Fruit fly (Drosophila melanogaster) whole organism, embryonic: ENCODE results near the gene pyd.
A peak's percentile ranks its signal among the peaks of the same experiment; 100 is the strongest.

Experiments
- Abd-B ChIP-seq: fragments of 200-800 bp; sonication (Bioruptor generic); optimal IDR thresholded peaks from 2 replicates; lab custom pipeline; 2018; ENCODE audit warnings: missing biosample characterization, mild to moderate bottlenecking, missing genetic modification characterization, moderate library complexity
- Atf3 ChIP-seq: fragments of 200-800 bp; sonication (Bioruptor generic); optimal IDR thresholded peaks from 3 replicates; lab custom pipeline; 2016; ENCODE audit warnings: missing biosample characterization, missing genetic modification characterization
- CG10462 ChIP-seq: fragments of 200-800 bp; sonication (Bioruptor generic); optimal IDR thresholded peaks from 2 replicates; lab custom pipeline; 2016; ENCODE audit warnings: missing biosample characterization, missing genetic modification characterization
- CG11456 ChIP-seq: fragments of 200-800 bp; sonication (Bioruptor generic); IDR thresholded peaks from 3 replicates; pipeline ENCODE4 v1.3.6; 2022; ENCODE audit warnings: missing biosample characterization, missing genetic modification characterization
- CG11695 ChIP-seq: fragments of 200-800 bp; sonication (Bioruptor generic); IDR thresholded peaks from 3 replicates; pipeline ENCODE4 v1.3.6; 2022; ENCODE audit warnings: missing biosample characterization, missing genetic modification characterization
- CG1233 ChIP-seq: fragments of 200-800 bp; sonication (Bioruptor generic); optimal IDR thresholded peaks from 4 replicates; lab custom pipeline; 2018; ENCODE audit warnings: missing biosample characterization, mild to moderate bottlenecking, missing genetic modification characterization
- CG13123 ChIP-seq: fragments of 200-800 bp; sonication (Bioruptor generic); optimal IDR thresholded peaks from 2 replicates; lab custom pipeline; 2016; ENCODE audit warnings: missing biosample characterization, missing genetic modification characterization
- CG15011 ChIP-seq: fragments of 200-800 bp; sonication (Bioruptor generic); optimal IDR thresholded peaks from 3 replicates; lab custom pipeline; 2018; ENCODE audit warnings: missing biosample characterization, mild to moderate bottlenecking, missing genetic modification characterization
- CG1529 ChIP-seq: fragments of 200-800 bp; sonication (Bioruptor generic); optimal IDR thresholded peaks from 3 replicates; lab custom pipeline; 2018; ENCODE audit warnings: missing biosample characterization, missing genetic modification characterization
- CG1603 ChIP-seq: fragments of 200-800 bp; sonication (Bioruptor generic); optimal IDR thresholded peaks from 2 replicates; lab custom pipeline; 2019; ENCODE audit warnings: missing biosample characterization, mild to moderate bottlenecking, missing genetic modification characterization, moderate library complexity
- CG17186 ChIP-seq: fragments of 200-800 bp; sonication (Bioruptor generic); optimal IDR thresholded peaks from 3 replicates; lab custom pipeline; 2017; ENCODE audit warnings: missing biosample characterization, missing genetic modification reagents, missing genetic modification characterization
- CG17912 ChIP-seq: fragments of 200-800 bp; sonication (Bioruptor generic); optimal IDR thresholded peaks from 2 replicates; lab custom pipeline; 2018; ENCODE audit warnings: missing biosample characterization, mild to moderate bottlenecking, missing genetic modification characterization
- CG2875 ChIP-seq: fragments of 200-800 bp; sonication (Bioruptor generic); optimal IDR thresholded peaks from 2 replicates; lab custom pipeline; 2017; ENCODE audit warnings: missing biosample characterization, mild to moderate bottlenecking, missing genetic modification characterization, missing genetic modification reagents
- CG30020 ChIP-seq: fragments of 200-800 bp; optimal IDR thresholded peaks from 2 replicates; lab custom pipeline; 2019; ENCODE audit warnings: missing biosample characterization, mild to moderate bottlenecking, missing genetic modification characterization, moderate library complexity
- CG30403 ChIP-seq: fragments of 200-800 bp; sonication (Bioruptor generic); optimal IDR thresholded peaks from 3 replicates; lab custom pipeline; 2016; ENCODE audit warnings: missing biosample characterization, missing genetic modification characterization
- CG3838 ChIP-seq: fragments of 200-800 bp; sonication (Bioruptor generic); optimal IDR thresholded peaks from 3 replicates; lab custom pipeline; 2016; ENCODE audit warnings: missing biosample characterization, missing genetic modification characterization
- CG3847 ChIP-seq: fragments of 200-800 bp; sonication (Bioruptor generic); IDR thresholded peaks from 2 replicates; pipeline ENCODE4 v1.3.6; 2022; ENCODE audit warnings: missing biosample characterization, missing genetic modification characterization
- CG5953 ChIP-seq: fragments of 200-800 bp; sonication (Bioruptor generic); IDR thresholded peaks from 2 replicates; pipeline ENCODE4 v1.3.6; 2022; ENCODE audit warnings: missing biosample characterization, missing genetic modification characterization
- CG9932 ChIP-seq: fragments of 200-800 bp; sonication (Bioruptor generic); IDR thresholded peaks from 2 replicates; pipeline ENCODE4 v1.3.6; 2022; ENCODE audit warnings: missing biosample characterization, missing genetic modification characterization
- CHES-1-like ChIP-seq: fragments of 200-800 bp; sonication (Bioruptor generic); optimal IDR thresholded peaks from 2 replicates; lab custom pipeline; 2016; ENCODE audit warnings: missing biosample characterization, missing genetic modification characterization
- Dbx ChIP-seq: fragments of 200-800 bp; sonication (Bioruptor generic); IDR thresholded peaks from 3 replicates; pipeline ENCODE4 v1.3.6; 2022; ENCODE audit warnings: missing biosample characterization, missing genetic modification characterization
- Dip2 ChIP-seq: fragments of 200-800 bp; sonication (Bioruptor generic); IDR thresholded peaks from 2 replicates; pipeline ENCODE4 v1.3.6; 2022; ENCODE audit warnings: missing biosample characterization, missing genetic modification characterization
- Dll ChIP-seq: fragments of 200-800 bp; sonication (Bioruptor generic); IDR thresholded peaks from 4 replicates; pipeline ENCODE4 v1.3.6; 2022; ENCODE audit warnings: missing biosample characterization, missing genetic modification characterization; ENCODE audit not compliant: partially characterized antibody
- E2f1 ChIP-seq: fragments of 200-800 bp; sonication (Bioruptor generic); IDR thresholded peaks from 2 replicates; pipeline ENCODE4 v1.3.6; 2022; ENCODE audit warnings: missing biosample characterization, missing genetic modification characterization
- HLHmδ ChIP-seq: fragments of 200-800 bp; sonication (Bioruptor generic); optimal IDR thresholded peaks from 2 replicates; lab custom pipeline; 2018; ENCODE audit warnings: missing biosample characterization, mild to moderate bottlenecking, missing genetic modification characterization, moderate library complexity
- Lhr ChIP-seq: fragments of 200-800 bp; sonication (Bioruptor generic); optimal IDR thresholded peaks from 3 replicates; lab custom pipeline; 2017; ENCODE audit warnings: mild to moderate bottlenecking, missing biosample characterization, missing genetic modification reagents, missing genetic modification characterization
- NC2β ChIP-seq: fragments of 200-800 bp; sonication (Bioruptor generic); optimal IDR thresholded peaks from 2 replicates; lab custom pipeline; 2016; ENCODE audit warnings: missing biosample characterization, missing genetic modification characterization
- NfI ChIP-seq: fragments of 200-800 bp; sonication (Bioruptor generic); optimal IDR thresholded peaks from 3 replicates; lab custom pipeline; 2018; ENCODE audit warnings: missing biosample characterization, mild to moderate bottlenecking, missing genetic modification characterization, moderate library complexity
- Sin3A ChIP-seq: fragments of >200 bp; optimal IDR thresholded peaks from 2 replicates; lab custom pipeline; 2018
- TFAM ChIP-seq: fragments of 200-800 bp; sonication (Bioruptor generic); optimal IDR thresholded peaks from 2 replicates; lab custom pipeline; 2017; ENCODE audit warnings: missing biosample characterization, missing genetic modification characterization, inconsistent platforms
- al ChIP-seq: fragments of 200-800 bp; sonication (Bioruptor generic); IDR thresholded peaks from 2 replicates; pipeline ENCODE4 v1.3.6; 2022; ENCODE audit warnings: missing biosample characterization, missing genetic modification characterization
- chinmo ChIP-seq: fragments of 200-800 bp; sonication (Bioruptor generic); IDR thresholded peaks from 4 replicates; pipeline ENCODE4 v1.3.6; 2022; ENCODE audit warnings: missing biosample characterization, missing genetic modification characterization; ENCODE audit not compliant: partially characterized antibody
- chm ChIP-seq: fragments of 200-800 bp; sonication (Bioruptor generic); IDR thresholded peaks from 2 replicates; pipeline ENCODE4 v1.3.6; 2022; ENCODE audit warnings: missing biosample characterization, missing genetic modification characterization
- fru ChIP-seq: fragments of >200 bp; optimal IDR thresholded peaks from 2 replicates; lab custom pipeline; 2017
- ftz-f1 ChIP-seq: fragments of 200-800 bp; sonication (Bioruptor generic); optimal IDR thresholded peaks from 2 replicates; lab custom pipeline; 2016; ENCODE audit warnings: missing biosample characterization, missing genetic modification characterization
- gce ChIP-seq: fragments of 200-800 bp; sonication (Bioruptor generic); IDR thresholded peaks from 3 replicates; pipeline ENCODE4 v1.3.6; 2022; ENCODE audit warnings: missing biosample characterization, missing genetic modification characterization
- gcm2 ChIP-seq: fragments of 200-800 bp; sonication (Bioruptor generic); optimal IDR thresholded peaks from 2 replicates; lab custom pipeline; 2016; ENCODE audit warnings: missing biosample characterization, missing genetic modification characterization
- gem ChIP-seq: fragments of 200-800 bp; sonication (Bioruptor generic); optimal IDR thresholded peaks from 2 replicates; lab custom pipeline; 2019; ENCODE audit warnings: missing biosample characterization, mild to moderate bottlenecking, missing genetic modification characterization, moderate library complexity
- ham ChIP-seq: fragments of 200-800 bp; sonication (Bioruptor generic); IDR thresholded peaks from 2 replicates; pipeline ENCODE4 v1.3.6; 2022; ENCODE audit warnings: missing biosample characterization, missing genetic modification characterization
- lola ChIP-seq, 3 experiments: fragments of >200 bp in 2 of 3; fragments of 200-800 bp in 1 of 3; sonication (Bioruptor generic) in 1 of 3; optimal IDR thresholded peaks; 2 replicates each; lab custom pipeline; 2017 to 2019; ENCODE audit warnings: missing biosample characterization in 3 of 3, missing genetic modification characterization in 3 of 3, mild to moderate bottlenecking in 1 of 3, moderate library complexity in 1 of 3
- org-1 ChIP-seq: fragments of 200-800 bp; sonication (Bioruptor generic); optimal IDR thresholded peaks from 2 replicates; lab custom pipeline; 2017; ENCODE audit warnings: missing biosample characterization, missing genetic modification characterization
- pan ChIP-seq, 4 experiments: fragments of >200 bp in 3 of 4; fragments of 200-800 bp in 1 of 4; sonication (Bioruptor generic) in 1 of 4; optimal IDR thresholded peaks in 3 of 4; IDR thresholded peaks in 1 of 4; 2 replicates each; pipeline versions ENCODE4 v1.3.6 to Lab custom; 2017 to 2022; ENCODE audit warnings: missing biosample characterization in 2 of 4, missing genetic modification characterization in 2 of 4, mixed read lengths in 1 of 4
- run ChIP-seq: fragments of 200-800 bp; sonication (Bioruptor generic); optimal IDR thresholded peaks from 3 replicates; lab custom pipeline; 2018; ENCODE audit warnings: missing biosample characterization, mild to moderate bottlenecking, missing genetic modification characterization
- sens-2 ChIP-seq: fragments of 200-800 bp; sonication (Bioruptor generic); IDR thresholded peaks from 2 replicates; pipeline ENCODE4 v1.3.6; 2022; ENCODE audit warnings: missing biosample characterization, missing genetic modification characterization
- seq ChIP-seq: fragments of 200-800 bp; sonication (Bioruptor generic); IDR thresholded peaks from 2 replicates; pipeline ENCODE4 v1.3.6; 2022; ENCODE audit warnings: missing biosample characterization, missing genetic modification characterization
- slp2 ChIP-seq: fragments of 200-800 bp; sonication (Bioruptor generic); optimal IDR thresholded peaks from 2 replicates; lab custom pipeline; 2016; ENCODE audit warnings: missing biosample characterization, missing genetic modification characterization
- sr ChIP-seq: fragments of 200-800 bp; sonication (Bioruptor generic); IDR thresholded peaks from 3 replicates; pipeline ENCODE4 v1.3.6; 2022; ENCODE audit warnings: missing biosample characterization, missing genetic modification characterization
- tap ChIP-seq: fragments of 200-800 bp; optimal IDR thresholded peaks from 3 replicates; lab custom pipeline; 2019; ENCODE audit warnings: missing biosample characterization, mild to moderate bottlenecking, missing genetic modification characterization, moderate library complexity
- wek ChIP-seq: fragments of 200-800 bp; sonication (Bioruptor generic); optimal IDR thresholded peaks from 3 replicates; lab custom pipeline; 2018; ENCODE audit warnings: missing biosample characterization, mild to moderate bottlenecking, missing genetic modification characterization, moderate library complexity

The pyd gene

DNA sequence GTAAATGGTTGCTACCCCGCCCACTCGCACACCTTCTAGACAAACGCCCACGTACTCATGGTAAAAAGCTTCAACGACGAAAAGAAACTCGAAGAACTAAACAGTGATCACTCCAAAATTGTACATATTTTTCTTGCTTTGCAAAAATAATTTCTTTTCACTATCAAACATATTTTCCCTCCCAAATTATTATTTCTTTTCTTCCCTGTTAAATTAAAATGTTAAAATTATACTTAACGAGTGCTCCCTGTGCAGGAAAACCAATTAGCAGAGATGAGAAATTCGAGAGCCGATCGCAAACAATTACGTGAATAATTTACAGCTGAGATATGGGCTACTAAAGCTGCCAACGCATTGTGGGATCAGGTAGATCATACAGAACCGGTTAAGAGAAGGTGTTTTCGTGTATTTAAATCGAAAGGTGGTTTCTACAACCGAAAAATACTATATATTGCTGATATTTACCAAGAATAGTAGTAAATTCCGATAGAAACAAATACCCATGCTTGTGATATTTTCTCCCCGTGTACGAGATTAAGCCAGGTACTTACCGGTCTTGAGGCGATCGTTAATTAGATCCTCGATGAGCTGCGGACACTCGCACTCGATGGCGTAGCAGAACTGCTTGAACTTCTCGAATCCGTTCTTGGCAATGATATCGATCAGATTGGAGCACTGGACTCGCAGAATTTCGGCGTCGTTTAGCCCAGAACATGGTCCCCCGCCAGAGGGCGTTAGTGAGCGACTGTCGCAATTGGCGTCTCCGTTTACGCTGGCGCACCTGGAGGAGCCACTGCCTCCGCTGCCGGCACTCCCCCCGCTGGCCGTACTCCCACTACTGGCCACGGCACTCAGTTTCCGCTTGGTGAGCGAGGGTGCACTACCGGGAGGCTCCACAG is 1.3 kb downstream of the pyd start (continued):
- TF ChIP-seq gem (tag; lab: Kevin White, UChicago) (peak; percentile 57), ftz-f1 (no peak), CG1603 (tag; lab: Kevin White, UChicago) (no peak), tap (tag; lab: Kevin White, UChicago) (no peak), CG11456 (GFP tag; lab: Robert Waterston, UW) (peak; percentile 59; the same call in 1 of the 3 replicates), CG9932 (peak; percentile 84), CG13123 (no peak), CG10462 (GFP tag; lab: Kevin White, UChicago) (no peak), seq (no peak), NC2β (GFP tag; lab: Kevin White, UChicago) (no peak), chinmo (GFP tag; lab: Robert Waterston, UW) (no peak), CG11695 (GFP tag; lab: Robert Waterston, UW) (peak; percentile 8; the same call in 1 of the 3 replicates), CG3838 (no peak), pan (optimal IDR thresholded peaks at IDR 0.05; lab: Kevin White, UChicago) (no peak), pan (GFP tag; optimal IDR thresholded peaks at IDR 0.05 in 1 of 2, IDR thresholded peaks at IDR 0.05 in 1 of 2) (peak in 1 of 2 experiments; percentile 37), CG17912 (no peak), E2f1 (GFP tag; lab: Robert Waterston, UW) (no peak; the same call in 1 of the 2 replicates), Lhr (no peak), CG2875 (GFP tag; lab: Kevin White, UChicago) (no peak), Dll (GFP tag; lab: Robert Waterston, UW) (no peak), Dbx (GFP tag; lab: Robert Waterston, UW) (peak; percentile 59; the same call in 1 of the 3 replicates), NfI (peak; percentile 18), Sin3A (lab: Kevin White, UChicago) (no peak), org-1 (GFP tag; lab: Kevin White, UChicago) (no peak), wek (GFP tag; lab: Kevin White, UChicago) (no peak), HLHmδ (GFP tag; lab: Kevin White, UChicago) (no peak), fru (lab: Kevin White, UChicago) (no peak), chm (GFP tag; lab: Robert Waterston, UW) (no peak), CG30020 (no peak), CG17186 (GFP tag; lab: Kevin White, UChicago) (no peak), lola (GFP tag; optimal IDR thresholded peaks at IDR 0.05; lab: Kevin White, UChicago) (no peak), gcm2 (GFP tag; lab: Kevin White, UChicago) (no peak), sens-2 (no peak), CG30403 (GFP tag; lab: Kevin White, UChicago) (peak; percentile 24), al (GFP tag; lab: Robert Waterston, UW) (no peak; the same call in 1 of the 2 replicates), CG15011 (no peak), sr (GFP tag; lab: Robert Waterston, UW) (no peak), CG1233 (GFP tag; lab: Kevin White, UChicago) (peak; percentile 36), slp2 (no peak), Abd-B (GFP tag; lab: Kevin White, UChicago) (no peak), gce (GFP tag; lab: Robert Waterston, UW) (no peak), run (tag; lab: Kevin White, UChicago) (no peak), Dip2 (no peak), TFAM (GFP tag; lab: Kevin White, UChicago) (no peak), CG1529 (GFP tag; lab: Kevin White, UChicago) (no peak), Atf3 (GFP tag; lab: Kevin White, UChicago) (no peak), CG5953 (GFP tag; lab: Robert Waterston, UW) (no peak), CG3847 (GFP tag; lab: Robert Waterston, UW) (peak; percentile 24; the same call in 1 of the 2 replicates), CHES-1-like (peak; percentile 6), ham (GFP tag; lab: Robert Waterston, UW) (peak; percentile 41; the same call in 1 of the 2 replicates)
